Worm (Caenorhabditis elegans) whole organism, L3 larva: ENCODE measurements around the gene scav-2.

ENCODE experiments used
- R02D3.7 ChIP-seq: fragments of 150-350 bp; optimal IDR thresholded peaks from 2 replicates; lab custom pipeline; 2014; ENCODE audit warnings: missing biosample characterization, missing genetic modification characterization
- aly-2 ChIP-seq: fragments of 150-350 bp; optimal IDR thresholded peaks from 2 replicates; lab custom pipeline; 2014; ENCODE audit warnings: missing biosample characterization, missing genetic modification characterization
- ama-1 ChIP-seq: fragments of 150-350 bp; optimal IDR thresholded peaks from 2 replicates; lab custom pipeline; 2018
- ceh-16 ChIP-seq: sonication (generic microtip); optimal IDR thresholded peaks from 2 replicates; lab custom pipeline; 2017; ENCODE audit warnings: missing biosample characterization, missing genetic modification characterization
- ceh-28 ChIP-seq: fragments of 150-350 bp; optimal IDR thresholded peaks from 2 replicates; lab custom pipeline; 2014; ENCODE audit warnings: missing biosample characterization, missing genetic modification reagents, missing genetic modification characterization
- ceh-9 ChIP-seq: sonication (generic microtip); optimal IDR thresholded peaks from 2 replicates; lab custom pipeline; 2018; ENCODE audit warnings: missing biosample characterization, missing genetic modification characterization
- egl-27 ChIP-seq: sonication (generic microtip); optimal IDR thresholded peaks from 4 replicates; lab custom pipeline; 2017; ENCODE audit warnings: missing biosample characterization, missing genetic modification reagents, missing genetic modification characterization
- elt-2 ChIP-seq: sonication (generic microtip); optimal IDR thresholded peaks from 2 replicates; lab custom pipeline; 2016; ENCODE audit warnings: missing genetic modification reagents, mild to moderate bottlenecking, missing genetic modification characterization, missing compliant biosample characterization
- elt-3 ChIP-seq, 3 experiments: fragments of 150-350 bp in 1 of 3; sonication (generic microtip) in 2 of 3; optimal IDR thresholded peaks; 2 replicates in 2 of 3; 4 replicates in 1 of 3; lab custom pipeline; 2014 to 2017; ENCODE audit warnings: missing biosample characterization in 3 of 3, missing genetic modification characterization in 3 of 3
- fkh-10 ChIP-seq: sonication (generic microtip); optimal IDR thresholded peaks from 2 replicates; lab custom pipeline; 2017; ENCODE audit warnings: missing biosample characterization, missing genetic modification reagents, missing genetic modification characterization
- fkh-2 ChIP-seq: fragments of 150-350 bp; optimal IDR thresholded peaks from 2 replicates; lab custom pipeline; 2014; ENCODE audit warnings: missing biosample characterization, missing genetic modification reagents, missing genetic modification characterization
- fos-1 ChIP-seq: fragments of 150-350 bp; optimal IDR thresholded peaks from 2 replicates; lab custom pipeline; 2014; ENCODE audit warnings: missing biosample characterization, missing genetic modification characterization
- jun-1 ChIP-seq: fragments of 150-350 bp; optimal IDR thresholded peaks from 2 replicates; lab custom pipeline; 2014; ENCODE audit warnings: missing biosample characterization, missing genetic modification reagents, missing genetic modification characterization
- lin-15B ChIP-seq: fragments of 150-350 bp; optimal IDR thresholded peaks from 2 replicates; lab custom pipeline; 2014; ENCODE audit warnings: missing biosample characterization, missing genetic modification characterization
- lin-39 ChIP-seq: fragments of 150-350 bp; optimal IDR thresholded peaks from 2 replicates; lab custom pipeline; 2018; ENCODE audit warnings: missing biosample characterization, missing genetic modification reagents, missing genetic modification characterization
- mdl-1 ChIP-seq: fragments of 150-350 bp; optimal IDR thresholded peaks from 2 replicates; lab custom pipeline; 2014; ENCODE audit warnings: missing biosample characterization, missing genetic modification characterization
- mml-1 ChIP-seq: fragments of 150-350 bp; sonication (generic microtip); optimal IDR thresholded peaks from 3 replicates; lab custom pipeline; 2014; ENCODE audit warnings: missing biosample characterization, missing genetic modification characterization
- nhr-11 ChIP-seq: fragments of 150-350 bp; optimal IDR thresholded peaks from 2 replicates; lab custom pipeline; 2014; ENCODE audit warnings: missing biosample characterization, missing genetic modification characterization
- nhr-23 ChIP-seq: fragments of 150-350 bp; optimal IDR thresholded peaks from 2 replicates; lab custom pipeline; 2014; ENCODE audit warnings: missing biosample characterization, missing genetic modification reagents, missing genetic modification characterization
- nhr-237 ChIP-seq: fragments of 150-350 bp; optimal IDR thresholded peaks from 2 replicates; lab custom pipeline; 2014; ENCODE audit warnings: missing biosample characterization, missing genetic modification characterization
- nhr-28 ChIP-seq: fragments of 150-350 bp; optimal IDR thresholded peaks from 2 replicates; lab custom pipeline; 2014; ENCODE audit warnings: missing biosample characterization, missing genetic modification characterization
- nhr-43 ChIP-seq: sonication (generic microtip); optimal IDR thresholded peaks from 2 replicates; lab custom pipeline; 2016; ENCODE audit warnings: mild to moderate bottlenecking, missing genetic modification characterization, missing compliant biosample characterization; ENCODE audit not compliant: poor library complexity, severe bottlenecking
- nhr-67 ChIP-seq: fragments of 150-350 bp; optimal IDR thresholded peaks from 2 replicates; lab custom pipeline; 2014; ENCODE audit warnings: missing biosample characterization, missing genetic modification characterization
- nhr-76 ChIP-seq: fragments of 150-350 bp; sonication (generic microtip); optimal IDR thresholded peaks from 5 replicates; lab custom pipeline; 2014; ENCODE audit warnings: missing biosample characterization, missing genetic modification characterization
- nhr-77 ChIP-seq: fragments of 150-350 bp; optimal IDR thresholded peaks from 2 replicates; lab custom pipeline; 2014; ENCODE audit warnings: missing biosample characterization, missing genetic modification characterization
- pha-4 ChIP-seq: fragments of 150-350 bp; optimal IDR thresholded peaks from 2 replicates; lab custom pipeline; 2014; ENCODE audit warnings: missing biosample characterization, missing genetic modification reagents, missing genetic modification characterization
- pqm-1 ChIP-seq: fragments of 150-350 bp; optimal IDR thresholded peaks from 2 replicates; lab custom pipeline; 2017; ENCODE audit warnings: missing biosample characterization, missing genetic modification characterization, inconsistent platforms
- sea-2 ChIP-seq: fragments of 150-350 bp; sonication (generic microtip); optimal IDR thresholded peaks from 4 replicates; lab custom pipeline; 2014; ENCODE audit warnings: missing biosample characterization, missing genetic modification reagents, missing genetic modification characterization
- skn-1 ChIP-seq: fragments of 150-350 bp; optimal IDR thresholded peaks from 2 replicates; lab custom pipeline; 2014; ENCODE audit warnings: missing biosample characterization, missing genetic modification characterization
- unc-62 ChIP-seq: fragments of 150-350 bp; sonication (generic microtip); optimal IDR thresholded peaks from 4 replicates; lab custom pipeline; 2014; ENCODE audit warnings: missing biosample characterization, missing genetic modification reagents, missing genetic modification characterization
- zag-1 ChIP-seq: fragments of 150-350 bp; optimal IDR thresholded peaks from 2 replicates; lab custom pipeline; 2014; ENCODE audit warnings: missing biosample characterization, missing genetic modification characterization
- ztf-4 ChIP-seq: fragments of 150-350 bp; optimal IDR thresholded peaks from 2 replicates; lab custom pipeline; 2014; ENCODE audit warnings: missing biosample characterization, missing genetic modification characterization

The scav-2 gene

DNA sequence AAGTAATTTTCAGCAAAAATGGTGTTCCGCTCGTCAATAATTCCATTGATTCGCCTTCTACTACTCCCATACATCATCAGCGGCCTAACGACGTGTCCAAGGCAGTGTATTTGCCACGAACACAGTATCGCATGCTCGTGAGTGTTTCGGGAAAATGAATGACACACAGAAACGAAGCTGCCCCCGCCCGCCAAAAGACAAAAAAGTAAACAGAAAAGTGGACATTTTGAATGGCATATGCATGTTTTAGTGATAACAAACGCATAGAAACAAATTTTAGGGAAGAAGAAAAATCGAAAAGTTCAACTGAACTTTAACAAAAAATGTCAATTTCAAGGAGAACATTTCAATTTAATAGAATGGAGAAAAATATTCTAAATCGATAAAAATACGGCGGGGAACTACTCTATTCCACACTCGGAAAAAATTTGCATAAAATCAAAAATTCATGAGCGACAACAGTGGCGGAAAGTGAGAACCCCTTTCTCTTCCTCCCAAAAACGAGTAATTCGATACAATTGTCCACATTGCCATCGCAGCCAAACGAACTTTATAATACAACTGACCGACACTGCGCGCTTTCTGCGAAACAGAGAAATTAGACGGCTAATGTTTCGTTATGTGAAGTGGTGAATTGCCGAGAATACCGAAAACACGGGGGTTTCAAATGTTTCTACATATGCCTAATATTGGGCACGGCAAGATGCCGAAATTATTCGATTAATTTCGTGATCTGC lies 26.5 kb downstream of the scav-2 start:
- TF ChIP-seq mdl-1 (tag; lab: Kevin White, UChicago) (no peak), sea-2 (no peak), ztf-4 (no peak), ceh-9 (tag; lab: Kevin White, UChicago) (no peak), ama-1 (lab: Kevin White, UChicago) (no peak), lin-39 (tag; lab: Kevin White, UChicago) (no peak), nhr-43 (tag; lab: Kevin White, UChicago) (no peak), zag-1 (no peak), nhr-76 (no peak), jun-1 (tag; lab: Kevin White, UChicago) (no peak), aly-2 (tag; lab: Kevin White, UChicago) (no peak), skn-1 (tag; lab: Kevin White, UChicago) (no peak), pqm-1 (tag; lab: Kevin White, UChicago) (peak; percentile 19), nhr-67 (no peak), ceh-16 (tag; lab: Kevin White, UChicago) (no peak), pha-4 (tag; lab: Kevin White, UChicago) (peak; percentile 71), elt-2 (tag; lab: Kevin White, UChicago) (peak; percentile 43)

DNA sequence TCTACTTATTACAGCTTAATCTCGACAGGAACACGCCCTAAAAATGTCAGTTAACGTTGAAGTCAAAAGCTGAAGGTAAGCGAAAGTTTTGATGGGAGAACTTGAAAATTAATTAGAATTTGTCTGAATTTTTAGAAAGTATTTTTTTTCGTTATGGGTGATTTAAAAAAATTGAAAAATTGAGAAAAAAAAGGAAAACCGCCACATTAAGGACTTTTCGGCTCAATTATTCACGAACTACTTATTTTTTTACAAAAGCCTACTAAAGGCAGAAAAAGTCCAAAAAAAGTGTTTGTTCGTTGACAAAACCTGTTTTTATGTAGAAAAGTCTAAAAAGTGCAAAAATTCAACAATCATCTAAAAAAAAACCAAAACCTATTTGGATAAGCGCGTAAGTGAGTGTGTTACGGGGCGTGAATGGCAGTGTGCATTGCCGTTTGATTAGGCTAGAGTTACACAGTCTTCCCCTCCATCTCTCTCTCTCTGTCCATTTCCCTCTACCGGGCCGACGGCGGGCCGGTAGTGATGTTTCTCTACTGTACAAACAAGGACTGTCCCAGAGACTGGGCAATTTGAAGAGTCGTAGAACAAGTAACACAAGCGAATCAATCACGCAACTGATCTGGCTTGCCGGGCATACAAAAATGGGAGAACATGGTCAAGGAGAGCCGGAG lies 27.6 kb downstream of the scav-2 start, which contains the start of gene lron-13:
lron-13 (plus strand) TSS at position 15 of the 674 bp plus-strand sequence.
- TF ChIP-seq nhr-11 (tag; lab: Kevin White, UChicago) (no peak), pha-4 (tag; lab: Kevin White, UChicago) (peak; percentile 63), nhr-23 (tag; lab: Kevin White, UChicago) (no peak), lin-15B (tag; lab: Kevin White, UChicago) (peak; percentile 3), elt-2 (tag; lab: Kevin White, UChicago) (peak; percentile 38), mml-1 (tag; lab: Kevin White, UChicago) (no peak), pqm-1 (tag; lab: Kevin White, UChicago) (peak; percentile 31), ama-1 (lab: Kevin White, UChicago) (peak; percentile 23), elt-3 (tag; optimal IDR thresholded peaks at IDR 0.05; lab: Kevin White, UChicago) (no peak)

DNA sequence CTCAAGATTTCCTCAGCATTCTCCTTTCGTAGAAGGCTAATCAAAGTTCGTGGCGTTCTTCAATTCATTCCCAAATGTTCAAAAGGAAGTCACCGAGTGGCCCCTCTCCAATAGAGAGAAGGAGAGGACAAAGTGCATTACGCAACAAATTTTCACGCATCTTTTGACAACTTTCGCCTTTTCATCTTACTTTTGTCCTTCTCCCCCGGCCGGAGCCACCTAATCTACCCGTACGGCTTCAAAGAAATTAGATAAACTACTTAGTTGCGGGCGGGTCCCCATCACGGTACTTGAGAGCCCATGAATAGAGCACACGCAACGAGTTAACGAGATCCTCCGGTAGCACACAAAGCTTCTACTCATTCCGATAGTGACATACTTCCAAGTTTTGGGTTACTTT lies 28.4 kb downstream of the scav-2 start:
- peak; percentile 16 for TF ChIP-seq fkh-10 (GFP tag; lab: Kevin White, UChicago)
- no peak for TF ChIP-seq lin-39 (tag; lab: Kevin White, UChicago)
- TF ChIP-seq, all 47 proteins: peak for 1

DNA sequence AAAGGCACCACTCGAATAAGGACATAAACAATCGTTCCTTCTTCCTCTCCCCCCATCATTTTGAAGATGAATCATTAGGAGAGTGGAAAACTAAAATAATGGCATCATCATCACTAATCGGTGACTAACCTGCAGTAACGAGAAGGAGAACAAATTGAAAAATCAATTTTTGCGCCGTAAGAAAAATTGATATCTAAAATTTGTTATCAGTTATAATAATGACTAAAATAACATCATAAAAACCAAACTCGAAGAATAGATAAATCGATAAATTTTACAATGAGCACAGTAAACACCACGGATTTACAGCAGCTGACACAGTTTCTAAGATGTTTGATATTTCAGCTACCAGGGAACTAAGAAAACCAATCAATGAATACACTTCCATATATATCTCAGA lies 28.9 kb downstream of the scav-2 start:
- TF ChIP-seq ceh-28 (tag; lab: Kevin White, UChicago), result peak; percentile 47
- peak; percentile 25 for TF ChIP-seq fos-1 (tag; lab: Kevin White, UChicago)
- peak; percentile 60 for TF ChIP-seq elt-2 (tag; lab: Kevin White, UChicago)
- peak; percentile 62 for TF ChIP-seq pqm-1 (tag; lab: Kevin White, UChicago)
- TF ChIP-seq pha-4 (tag; lab: Kevin White, UChicago), result peak; percentile 13
- no peak for TF ChIP-seq lin-39 (tag; lab: Kevin White, UChicago)
- no peak for TF ChIP-seq ceh-16 (tag; lab: Kevin White, UChicago)

DNA sequence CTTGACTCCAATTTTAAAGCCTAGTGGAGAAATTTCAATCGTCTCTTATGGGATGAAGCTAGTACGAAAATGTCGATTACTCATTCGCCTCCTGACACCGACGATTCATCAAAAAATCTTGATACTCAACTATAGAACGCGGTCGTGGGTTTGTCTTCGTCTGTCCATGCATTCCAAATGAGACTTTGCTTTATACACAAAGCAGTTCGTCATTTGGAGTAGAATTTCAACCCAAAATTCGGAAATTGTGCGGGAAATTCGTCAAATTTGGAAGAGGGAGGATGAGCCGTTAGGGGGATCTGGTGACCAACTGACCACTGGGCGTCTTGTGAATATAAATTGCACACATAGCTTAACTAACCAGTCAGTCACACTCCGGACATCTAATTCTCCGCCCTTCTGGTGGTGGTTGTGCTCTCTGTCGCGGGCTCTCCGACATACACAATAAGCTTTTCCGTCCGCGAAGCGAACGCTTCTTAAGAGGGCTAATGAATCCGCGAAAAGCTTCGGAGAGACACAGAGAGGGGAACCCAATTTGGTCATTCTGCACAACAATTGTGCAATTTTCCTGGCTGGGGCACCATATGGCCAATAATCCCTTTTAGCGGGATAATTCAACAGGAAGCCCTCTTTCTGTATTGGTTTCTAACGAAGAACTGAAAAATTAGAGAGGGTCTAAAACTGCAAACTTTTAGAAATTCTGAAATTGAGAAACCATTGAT lies 29.9 kb downstream of the scav-2 start:
- TF ChIP-seq nhr-77 (tag; lab: Kevin White, UChicago) (no peak), fkh-2 (tag; lab: Kevin White, UChicago) (no peak), sea-2 (no peak), nhr-43 (tag; lab: Kevin White, UChicago) (no peak), egl-27 (no peak), elt-3 (tag; optimal IDR thresholded peaks at IDR 0.05; lab: Kevin White, UChicago) (no peak), zag-1 (no peak), mml-1 (tag; lab: Kevin White, UChicago) (no peak), unc-62 (no peak), fos-1 (tag; lab: Kevin White, UChicago) (no peak), nhr-76 (no peak), nhr-237 (tag; lab: Kevin White, UChicago) (no peak), nhr-28 (tag; lab: Kevin White, UChicago) (no peak), R02D3.7 (tag; lab: Kevin White, UChicago) (no peak), ceh-16 (tag; lab: Kevin White, UChicago) (no peak), elt-2 (tag; lab: Kevin White, UChicago) (no peak)
- TF ChIP-seq, all 47 proteins: peak for 0
